Worm (Caenorhabditis elegans): Measurements from ENCODE around the gene Y70C5A.2.

ce11 chrV:16604301-16604700 lies 18.7 kb downstream of the Y70C5A.2 start:
- TF ChIP-seq skn-1 (tag; optimal IDR thresholded peaks at IDR 0.05), result no peak
- no peak for TF ChIP-seq lin-39 (tag; optimal IDR thresholded peaks at IDR 0.05)
- no peak for TF ChIP-seq lsy-2 (tag; optimal IDR thresholded peaks at IDR 0.05)
- no peak for TF ChIP-seq ztf-11 (tag; optimal IDR thresholded peaks at IDR 0.05)
- no peak for TF ChIP-seq unc-62 (GFP tag; optimal IDR thresholded peaks at IDR 0.05)
- no peak for TF ChIP-seq zag-1 (tag; optimal IDR thresholded peaks at IDR 0.05)

All from whole organism, L2 larva.